Fruit fly (Drosophila melanogaster) whole organism, wandering third instar larva: ENCODE measurements around the gene CG13131.

Experiments
- Abd-B ChIP-seq: fragments of >200 bp; optimal IDR thresholded peaks from 2 replicates; lab custom pipeline; 2017; ENCODE audit warnings: missing biosample characterization, missing genetic modification characterization
- CG32264 ChIP-seq: fragments of 200-800 bp; sonication (Bioruptor generic); optimal IDR thresholded peaks from 2 replicates; lab custom pipeline; 2016; ENCODE audit warnings: missing biosample characterization, missing genetic modification characterization
- Dfd ChIP-seq: fragments of >200 bp; optimal IDR thresholded peaks from 2 replicates; lab custom pipeline; 2017; ENCODE audit warnings: missing biosample characterization, missing genetic modification characterization
- HLH106 ChIP-seq: fragments of 200-800 bp; optimal IDR thresholded peaks from 3 replicates; lab custom pipeline; 2019; ENCODE audit warnings: missing biosample characterization, mild to moderate bottlenecking, missing genetic modification characterization, moderate library complexity
- Hnf4 ChIP-seq: fragments of 200-800 bp; sonication (Bioruptor generic); optimal IDR thresholded peaks from 2 replicates; lab custom pipeline; 2016; ENCODE audit warnings: missing biosample characterization, mild to moderate bottlenecking, missing genetic modification characterization
- Hr83 ChIP-seq: fragments of 200-300 bp; sonication (Bioruptor generic); optimal IDR thresholded peaks from 2 replicates; lab custom pipeline; 2016; ENCODE audit warnings: missing biosample characterization, mild to moderate bottlenecking, missing genetic modification characterization, moderate library complexity; ENCODE audit not compliant: poor library complexity, severe bottlenecking
- Jra ChIP-seq: sonication (Bioruptor generic); optimal IDR thresholded peaks from 2 replicates; lab custom pipeline; 2016; ENCODE audit warnings: missing biosample characterization, missing genetic modification characterization
- Mio ChIP-seq: sonication (Bioruptor generic); optimal IDR thresholded peaks from 2 replicates; lab custom pipeline; 2016; ENCODE audit warnings: missing biosample characterization, missing genetic modification characterization
- Myc ChIP-seq: fragments of >200 bp; optimal IDR thresholded peaks from 2 replicates; lab custom pipeline; 2017
- OdsH ChIP-seq: fragments of 200-800 bp; sonication (Bioruptor generic); optimal IDR thresholded peaks from 2 replicates; lab custom pipeline; 2016; ENCODE audit warnings: missing biosample characterization, mild to moderate bottlenecking, missing genetic modification characterization
- Sp1 ChIP-seq: fragments of 200-800 bp; sonication (Bioruptor generic); optimal IDR thresholded peaks from 3 replicates; lab custom pipeline; 2019; ENCODE audit warnings: missing biosample characterization, mild to moderate bottlenecking, missing genetic modification characterization, moderate library complexity
- Vsx2 ChIP-seq: fragments of 200-300, 225-300 bp; sonication (Bioruptor generic); optimal IDR thresholded peaks from 2 replicates; lab custom pipeline; 2018; ENCODE audit warnings: missing biosample characterization, missing genetic modification characterization; ENCODE audit not compliant: partially characterized antibody
- br ChIP-seq: fragments of 200-800 bp; sonication (Bioruptor generic); optimal IDR thresholded peaks from 2 replicates; lab custom pipeline; 2016; ENCODE audit warnings: missing biosample characterization, missing genetic modification characterization
- dl ChIP-seq, 2 experiments: fragments of 175-275, 200-275 bp in 1 of 2; fragments of 200-275 bp in 1 of 2; sonication (Bioruptor generic); optimal IDR thresholded peaks; lab custom pipeline; 2018; ENCODE audit warnings: mild to moderate bottlenecking in 2 of 2, missing biosample characterization in 2 of 2, missing genetic modification characterization in 2 of 2, moderate library complexity in 2 of 2; ENCODE audit not compliant: partially characterized antibody in 2 of 2, insufficient read depth in 1 of 2
- dsf ChIP-seq: sonication (Bioruptor generic); optimal IDR thresholded peaks from 2 replicates; lab custom pipeline; 2016; ENCODE audit warnings: missing biosample characterization, missing genetic modification characterization, borderline replicate concordance
- ey ChIP-seq: fragments of 200-800 bp; sonication (Bioruptor generic); optimal IDR thresholded peaks from 2 replicates; lab custom pipeline; 2016; ENCODE audit warnings: missing biosample characterization, missing genetic modification characterization
- foxo ChIP-seq, 2 experiments: fragments of 200-800 bp; sonication (Bioruptor generic); optimal IDR thresholded peaks; 2 replicates in 1 of 2; 3 replicates in 1 of 2; lab custom pipeline; 2016 to 2017; ENCODE audit warnings: missing biosample characterization in 2 of 2, missing genetic modification characterization in 2 of 2
- h ChIP-seq: fragments of 200-800 bp; sonication (Bioruptor generic); optimal IDR thresholded peaks from 3 replicates; lab custom pipeline; 2016; ENCODE audit warnings: missing biosample characterization, mild to moderate bottlenecking, missing genetic modification characterization
- jim ChIP-seq: fragments of 175-275, 200-325 bp; sonication (Bioruptor generic); optimal IDR thresholded peaks from 2 replicates; lab custom pipeline; 2016; ENCODE audit warnings: missing biosample characterization, mild to moderate bottlenecking, missing genetic modification characterization
- lola ChIP-seq: fragments of >200 bp; optimal IDR thresholded peaks from 2 replicates; lab custom pipeline; 2017; ENCODE audit warnings: missing biosample characterization, missing genetic modification characterization
- pan ChIP-seq: fragments of >200 bp; optimal IDR thresholded peaks from 2 replicates; lab custom pipeline; 2017
- psq ChIP-seq: fragments of 200-800 bp; sonication (Bioruptor generic); optimal IDR thresholded peaks from 3 replicates; lab custom pipeline; 2017; ENCODE audit warnings: missing biosample characterization, mild to moderate bottlenecking, missing genetic modification characterization, moderate library complexity
- rgr ChIP-seq: fragments of 200-800 bp; sonication (Bioruptor generic); optimal IDR thresholded peaks from 3 replicates; lab custom pipeline; 2016; ENCODE audit warnings: missing biosample characterization, mild to moderate bottlenecking, missing genetic modification characterization
- sage ChIP-seq: fragments of 200-800 bp; sonication (Bioruptor generic); optimal IDR thresholded peaks from 2 replicates; lab custom pipeline; 2016; ENCODE audit warnings: missing biosample characterization, mild to moderate bottlenecking, missing genetic modification characterization
- sv ChIP-seq: fragments of 200-800 bp; sonication (Bioruptor generic); optimal IDR thresholded peaks from 3 replicates; lab custom pipeline; 2016; ENCODE audit warnings: missing biosample characterization, missing genetic modification characterization
- woc ChIP-seq: sonication (Bioruptor generic); optimal IDR thresholded peaks from 2 replicates; lab custom pipeline; 2016; ENCODE audit warnings: missing biosample characterization, mild to moderate bottlenecking, missing genetic modification characterization

CG13131 gene

DNA sequence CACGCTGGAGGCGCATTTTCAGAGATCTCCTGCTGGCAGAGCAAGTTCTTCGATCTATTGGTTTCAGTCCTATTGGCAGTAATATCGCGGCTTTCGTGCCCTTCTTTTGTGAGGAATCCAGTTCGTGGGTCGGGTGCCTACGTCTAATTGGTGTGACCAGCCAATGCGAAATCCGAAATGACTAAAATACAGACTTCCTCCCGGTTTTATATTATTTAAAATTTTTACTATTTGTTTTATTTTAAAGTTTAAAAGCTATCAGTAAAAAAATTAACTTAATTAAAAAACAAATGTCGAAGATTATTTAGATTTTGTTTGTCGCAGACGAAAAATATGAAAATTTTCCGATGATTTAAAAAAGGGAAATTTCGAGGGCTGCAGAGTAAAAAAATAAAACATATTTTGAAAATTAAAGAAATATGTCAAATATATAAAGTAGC lies 53.6 kb downstream of the CG13131 start, which contains the start of gene CG5850:
CG5850 (minus strand) TSS at position 347 of the 440 bp plus-strand sequence.
- TF ChIP-seq sage (GFP tag; lab: Kevin White, UChicago) (no peak), CG32264 (no peak), dl (GFP tag; optimal IDR thresholded peaks at IDR 0.05; lab: Kevin White, UChicago; ENCODE audit: insufficient read depth in 1 of 2, partially characterized antibody in 2 of 2) (no peak), sv (no peak), Dfd (no peak), Hr83 (GFP tag; lab: Kevin White, UChicago) (no peak), h (GFP tag; lab: Kevin White, UChicago) (no peak), Vsx2 (GFP tag; lab: Kevin White, UChicago) (no peak), lola (GFP tag; lab: Kevin White, UChicago) (no peak), rgr (peak; percentile 61), Sp1 (peak; percentile 42), jim (GFP tag; lab: Kevin White, UChicago) (no peak), OdsH (no peak), Mio (GFP tag; lab: Kevin White, UChicago) (no peak), br (GFP tag; lab: Kevin White, UChicago) (no peak), Myc (lab: Kevin White, UChicago) (no peak), psq (GFP tag; lab: Kevin White, UChicago) (no peak), ey (GFP tag; lab: Kevin White, UChicago) (no peak), Jra (GFP tag; lab: Kevin White, UChicago) (no peak), HLH106 (tag; lab: Kevin White, UChicago) (peak; percentile 24), dsf (GFP tag; lab: Kevin White, UChicago) (no peak), pan (lab: Kevin White, UChicago) (no peak), Abd-B (no peak), foxo (GFP tag; optimal IDR thresholded peaks at IDR 0.05; lab: Kevin White, UChicago) (peak in 1 of 2 experiments; percentile 14), Hnf4 (GFP tag; lab: Kevin White, UChicago) (no peak), woc (no peak)
